Fruit fly (Drosophila melanogaster) whole organism, pupa: ENCODE data around the gene CG45002.

Experiments used
- CG10348 ChIP-seq: fragments of 200-800 bp; sonication (Bioruptor generic); IDR thresholded peaks from 2 replicates; pipeline ENCODE4 v1.3.6; 2022; ENCODE audit warnings: missing biosample characterization, missing genetic modification characterization
- CG12605 ChIP-seq: fragments of 200-800 bp; sonication (Bioruptor generic); IDR thresholded peaks from 2 replicates; pipeline ENCODE4 v1.3.6; 2022; ENCODE audit warnings: missing biosample characterization, missing genetic modification characterization
- CG13204 ChIP-seq: fragments of 200-800 bp; sonication (Bioruptor generic); optimal IDR thresholded peaks from 2 replicates; lab custom pipeline; 2018; ENCODE audit warnings: missing biosample characterization, mild to moderate bottlenecking, missing genetic modification characterization, moderate library complexity
- CG14655 ChIP-seq: fragments of 200-800 bp; sonication (Bioruptor generic); optimal IDR thresholded peaks from 3 replicates; lab custom pipeline; 2017; ENCODE audit warnings: mild to moderate bottlenecking, missing biosample characterization, missing genetic modification reagents, missing genetic modification characterization
- CG15710 ChIP-seq: fragments of 200-800 bp; sonication (Bioruptor generic); optimal IDR thresholded peaks from 2 replicates; lab custom pipeline; 2018; ENCODE audit warnings: missing biosample characterization, mild to moderate bottlenecking, missing genetic modification characterization, moderate library complexity
- CG17806 ChIP-seq: fragments of 200-800 bp; sonication (Bioruptor generic); optimal IDR thresholded peaks from 2 replicates; lab custom pipeline; 2018; ENCODE audit warnings: missing biosample characterization, mild to moderate bottlenecking, missing genetic modification characterization, moderate library complexity
- CG32121 ChIP-seq: fragments of 200-800 bp; sonication (Bioruptor generic); IDR thresholded peaks from 2 replicates; pipeline ENCODE4 v1.3.6; 2022; ENCODE audit warnings: missing biosample characterization, missing genetic modification characterization
- CG34367 ChIP-seq: fragments of 200-800 bp; sonication (Bioruptor generic); optimal IDR thresholded peaks from 2 replicates; lab custom pipeline; 2018; ENCODE audit warnings: missing biosample characterization, mild to moderate bottlenecking, missing genetic modification characterization
- CG4496 ChIP-seq: fragments of 200-800 bp; sonication (Bioruptor generic); IDR thresholded peaks from 3 replicates; pipeline ENCODE4 v1.3.6; 2022; ENCODE audit warnings: missing biosample characterization, missing genetic modification characterization
- CG8159 ChIP-seq: fragments of 200-800 bp; sonication (Bioruptor generic); optimal IDR thresholded peaks from 3 replicates; lab custom pipeline; 2018; ENCODE audit warnings: missing biosample characterization, mild to moderate bottlenecking, missing genetic modification characterization, moderate library complexity
- CG8301 ChIP-seq: fragments of 200-800 bp; sonication (Bioruptor generic); optimal IDR thresholded peaks from 2 replicates; lab custom pipeline; 2018; ENCODE audit warnings: missing biosample characterization, mild to moderate bottlenecking, missing genetic modification characterization
- CG9948 ChIP-seq: fragments of 200-800 bp; sonication (Bioruptor generic); optimal IDR thresholded peaks from 2 replicates; lab custom pipeline; 2018; ENCODE audit warnings: missing biosample characterization, mild to moderate bottlenecking, missing genetic modification characterization, moderate library complexity
- D1 ChIP-seq: fragments of 200-800 bp; sonication (Bioruptor generic); optimal IDR thresholded peaks from 2 replicates; lab custom pipeline; 2018; ENCODE audit warnings: missing biosample characterization, mild to moderate bottlenecking, missing genetic modification characterization, moderate library complexity
- EcR ChIP-seq: fragments of 200-800 bp; sonication (Bioruptor generic); optimal IDR thresholded peaks from 3 replicates; lab custom pipeline; 2019; ENCODE audit warnings: missing biosample characterization, missing genetic modification characterization, mild to moderate bottlenecking, moderate library complexity, missing genetic modification reagents
- Ets98B ChIP-seq: fragments of 200-800 bp; sonication (Bioruptor generic); IDR thresholded peaks from 2 replicates; pipeline ENCODE4 v1.3.6; 2022; ENCODE audit warnings: missing biosample characterization, missing genetic modification characterization
- Pif1A ChIP-seq: fragments of 200-800 bp; sonication (Bioruptor generic); optimal IDR thresholded peaks from 3 replicates; lab custom pipeline; 2016; ENCODE audit warnings: missing biosample characterization, missing genetic modification characterization
- Pif1B ChIP-seq: fragments of 200-800 bp; sonication (Bioruptor generic); optimal IDR thresholded peaks from 3 replicates; lab custom pipeline; 2016; ENCODE audit warnings: missing biosample characterization, missing genetic modification characterization
- Snoo ChIP-seq: fragments of 200-800 bp; sonication (Bioruptor generic); optimal IDR thresholded peaks from 3 replicates; lab custom pipeline; 2017; ENCODE audit warnings: missing biosample characterization, mild to moderate bottlenecking, missing genetic modification characterization, inconsistent platforms
- fd96Ca ChIP-seq: fragments of 200-800 bp; sonication (Bioruptor generic); IDR thresholded peaks from 3 replicates; pipeline ENCODE4 v1.3.6; 2022; ENCODE audit warnings: missing biosample characterization, missing genetic modification characterization
- gl ChIP-seq: fragments of 200-800 bp; sonication (Bioruptor generic); optimal IDR thresholded peaks from 2 replicates; lab custom pipeline; 2018; ENCODE audit warnings: missing biosample characterization, mild to moderate bottlenecking, missing genetic modification characterization
- rn ChIP-seq: fragments of 200-800 bp; sonication (Bioruptor generic); IDR thresholded peaks from 2 replicates; pipeline ENCODE4 v1.3.6; 2022; ENCODE audit warnings: missing biosample characterization, missing genetic modification characterization

The CG45002 gene

dm6 chrX:16923503-16923902 is 143.0 kb downstream of the CG45002 start:
- TF ChIP-seq CG4496 = no peak
- TF ChIP-seq Ets98B (GFP tag; lab: Robert Waterston, UW) = no peak
- no peak for TF ChIP-seq CG34367
- TF ChIP-seq gl = no peak
- no peak for TF ChIP-seq rn (GFP tag; lab: Robert Waterston, UW)
- no peak for TF ChIP-seq Snoo (tag; lab: Kevin White, UChicago)
- TF ChIP-seq EcR (GFP tag; lab: Kevin White, UChicago) = no peak
- no peak for TF ChIP-seq CG12605
- TF ChIP-seq Pif1B (GFP tag; lab: Kevin White, UChicago) = no peak
- TF ChIP-seq CG32121 (GFP tag; lab: Robert Waterston, UW) = no peak
- TF ChIP-seq CG8159 (tag; lab: Kevin White, UChicago) = no peak
- no peak for TF ChIP-seq CG13204 (GFP tag; lab: Kevin White, UChicago)
- no peak for TF ChIP-seq CG15710 (tag; lab: Kevin White, UChicago)
- no peak for TF ChIP-seq CG8301 (tag; lab: Kevin White, UChicago)
- TF ChIP-seq CG14655 (GFP tag; lab: Kevin White, UChicago) = no peak
- TF ChIP-seq CG17806 (tag; lab: Kevin White, UChicago) = no peak
- TF ChIP-seq D1 (tag; lab: Kevin White, UChicago) = no peak
- no peak for TF ChIP-seq CG10348 (GFP tag; lab: Robert Waterston, UW)

dm6 chrX:16922626-16923025 is 143.9 kb downstream of the CG45002 start:
- TF ChIP-seq CG12605 (no peak), Pif1B (GFP tag; lab: Kevin White, UChicago) (no peak), CG8159 (tag; lab: Kevin White, UChicago) (no peak), D1 (tag; lab: Kevin White, UChicago) (no peak), CG15710 (tag; lab: Kevin White, UChicago) (no peak), fd96Ca (GFP tag; lab: Robert Waterston, UW) (no peak), CG4496 (no peak), CG9948 (no peak), gl (no peak), CG13204 (GFP tag; lab: Kevin White, UChicago) (no peak), Pif1A (no peak), CG32121 (GFP tag; lab: Robert Waterston, UW) (no peak), EcR (GFP tag; lab: Kevin White, UChicago) (no peak), Ets98B (GFP tag; lab: Robert Waterston, UW) (no peak), CG14655 (GFP tag; lab: Kevin White, UChicago) (no peak), CG8301 (tag; lab: Kevin White, UChicago) (no peak), CG17806 (tag; lab: Kevin White, UChicago) (no peak)
- TF ChIP-seq, all 21 proteins: peak for 0

DNA sequence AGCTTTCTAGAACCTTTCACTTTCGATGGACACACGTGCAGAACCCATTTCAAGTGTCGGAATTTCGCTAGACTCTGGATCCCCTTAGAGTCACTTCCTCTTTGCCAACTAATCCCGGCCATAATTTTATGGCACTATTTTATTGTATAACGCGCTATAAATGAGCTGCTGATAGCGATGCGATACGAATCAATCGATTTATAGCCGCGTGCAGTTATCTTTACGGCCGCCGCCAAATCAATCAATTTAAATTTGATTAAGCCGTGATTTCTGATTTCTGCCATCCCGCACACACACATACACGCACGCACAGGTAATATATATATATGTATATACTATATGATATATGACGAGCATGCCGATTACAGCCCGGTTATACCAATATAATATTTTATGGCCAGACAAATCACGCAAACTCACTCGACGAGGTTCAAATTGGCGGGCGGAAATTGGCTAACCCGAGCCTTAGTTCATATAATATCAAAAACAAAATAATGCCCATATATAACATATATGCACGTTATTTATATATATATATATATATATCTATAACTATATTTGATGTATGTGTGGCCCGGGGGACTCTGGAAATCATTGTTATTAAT is 145.7 kb downstream of the CG45002 start:
- TF ChIP-seq CG8159 (tag; lab: Kevin White, UChicago) (no peak), CG32121 (GFP tag; lab: Robert Waterston, UW) (no peak), Ets98B (GFP tag; lab: Robert Waterston, UW) (no peak), CG9948 (no peak), fd96Ca (GFP tag; lab: Robert Waterston, UW) (0 out of 3 replicates have a peak, but pooled peaks have one; percentile 8), rn (GFP tag; lab: Robert Waterston, UW) (no peak)
